Worm (Caenorhabditis elegans) whole organism, L2 larva: Measurements from ENCODE around the gene C05D12.5.

ENCODE experiments used
- R02D3.7 ChIP-seq: fragments of 150-350 bp; optimal IDR thresholded peaks from 2 replicates; lab custom pipeline; 2014; ENCODE audit warnings: missing biosample characterization, missing genetic modification characterization
- ama-1 ChIP-seq: fragments of 150-350 bp; optimal IDR thresholded peaks from 2 replicates; lab custom pipeline; 2018; ENCODE audit warnings: inconsistent platforms
- lin-13 ChIP-seq: fragments of 150-350 bp; optimal IDR thresholded peaks from 2 replicates; lab custom pipeline; 2014; ENCODE audit warnings: missing biosample characterization, missing genetic modification reagents, missing genetic modification characterization
- mdl-1 ChIP-seq, 2 experiments: fragments of 150-350 bp in 1 of 2; sonication (generic microtip) in 1 of 2; optimal IDR thresholded peaks; 2 replicates each; lab custom pipeline; 2017; ENCODE audit warnings: missing biosample characterization in 2 of 2, missing genetic modification characterization in 2 of 2
- nhr-12 ChIP-seq: fragments of 150-350 bp; optimal IDR thresholded peaks from 2 replicates; lab custom pipeline; 2014; ENCODE audit warnings: missing biosample characterization, missing genetic modification characterization
- nhr-23 ChIP-seq: fragments of 150-350 bp; optimal IDR thresholded peaks from 2 replicates; lab custom pipeline; 2014; ENCODE audit warnings: missing biosample characterization, missing genetic modification reagents, missing genetic modification characterization
- nhr-25 ChIP-seq: fragments of 150-350 bp; sonication (generic microtip); optimal IDR thresholded peaks from 3 replicates; lab custom pipeline; 2014; ENCODE audit warnings: missing biosample characterization, missing genetic modification characterization
- skn-1 ChIP-seq: sonication (generic microtip); optimal IDR thresholded peaks from 2 replicates; lab custom pipeline; 2017; ENCODE audit warnings: missing biosample characterization, missing genetic modification characterization
- ztf-11 ChIP-seq: sonication (generic microtip); optimal IDR thresholded peaks from 2 replicates; lab custom pipeline; 2017; ENCODE audit warnings: missing biosample characterization, missing genetic modification characterization

- no peak for TF ChIP-seq nhr-23 (tag; lab: Kevin White, UChicago)
- no peak for TF ChIP-seq lin-13 (GFP tag; lab: Kevin White, UChicago)
- TF ChIP-seq ama-1 (lab: Kevin White, UChicago): no peak
- no peak for TF ChIP-seq ztf-11 (tag; lab: Kevin White, UChicago)
- no peak for TF ChIP-seq R02D3.7 (tag; lab: Kevin White, UChicago)
- no peak for TF ChIP-seq mdl-1 (tag; optimal IDR thresholded peaks at IDR 0.05; lab: Kevin White, UChicago)
- no peak for TF ChIP-seq skn-1 (tag; lab: Kevin White, UChicago)
- no peak for TF ChIP-seq nhr-25 (tag; lab: Kevin White, UChicago)
- no peak for TF ChIP-seq nhr-12 (tag; lab: Kevin White, UChicago)
Observed at ce11 chrII:11393787-11394186, 40.3 kb upstream of the C05D12.5 start.
